Fruit fly (Drosophila melanogaster) whole organism, pupa: Measurements from ENCODE around the gene mEFTs.
A peak's percentile ranks its signal among the peaks of the same experiment; 100 is the strongest.

Source experiments
- CG10348 ChIP-seq: fragments of 200-800 bp; sonication (Bioruptor generic); IDR thresholded peaks from 2 replicates; pipeline ENCODE4 v1.3.6; 2022; ENCODE audit warnings: missing biosample characterization, missing genetic modification characterization
- CG12605 ChIP-seq: fragments of 200-800 bp; sonication (Bioruptor generic); IDR thresholded peaks from 2 replicates; pipeline ENCODE4 v1.3.6; 2022; ENCODE audit warnings: missing biosample characterization, missing genetic modification characterization
- CG13204 ChIP-seq: fragments of 200-800 bp; sonication (Bioruptor generic); optimal IDR thresholded peaks from 2 replicates; lab custom pipeline; 2018; ENCODE audit warnings: missing biosample characterization, mild to moderate bottlenecking, missing genetic modification characterization, moderate library complexity
- CG14655 ChIP-seq: fragments of 200-800 bp; sonication (Bioruptor generic); optimal IDR thresholded peaks from 3 replicates; lab custom pipeline; 2017; ENCODE audit warnings: mild to moderate bottlenecking, missing biosample characterization, missing genetic modification reagents, missing genetic modification characterization
- CG15710 ChIP-seq: fragments of 200-800 bp; sonication (Bioruptor generic); optimal IDR thresholded peaks from 2 replicates; lab custom pipeline; 2018; ENCODE audit warnings: missing biosample characterization, mild to moderate bottlenecking, missing genetic modification characterization, moderate library complexity
- CG17806 ChIP-seq: fragments of 200-800 bp; sonication (Bioruptor generic); optimal IDR thresholded peaks from 2 replicates; lab custom pipeline; 2018; ENCODE audit warnings: missing biosample characterization, mild to moderate bottlenecking, missing genetic modification characterization, moderate library complexity
- CG32121 ChIP-seq: fragments of 200-800 bp; sonication (Bioruptor generic); IDR thresholded peaks from 2 replicates; pipeline ENCODE4 v1.3.6; 2022; ENCODE audit warnings: missing biosample characterization, missing genetic modification characterization
- CG34367 ChIP-seq: fragments of 200-800 bp; sonication (Bioruptor generic); optimal IDR thresholded peaks from 2 replicates; lab custom pipeline; 2018; ENCODE audit warnings: missing biosample characterization, mild to moderate bottlenecking, missing genetic modification characterization
- CG4496 ChIP-seq: fragments of 200-800 bp; sonication (Bioruptor generic); IDR thresholded peaks from 3 replicates; pipeline ENCODE4 v1.3.6; 2022; ENCODE audit warnings: missing biosample characterization, missing genetic modification characterization
- CG8159 ChIP-seq: fragments of 200-800 bp; sonication (Bioruptor generic); optimal IDR thresholded peaks from 3 replicates; lab custom pipeline; 2018; ENCODE audit warnings: missing biosample characterization, mild to moderate bottlenecking, missing genetic modification characterization, moderate library complexity
- CG8301 ChIP-seq: fragments of 200-800 bp; sonication (Bioruptor generic); optimal IDR thresholded peaks from 2 replicates; lab custom pipeline; 2018; ENCODE audit warnings: missing biosample characterization, mild to moderate bottlenecking, missing genetic modification characterization
- CG9948 ChIP-seq: fragments of 200-800 bp; sonication (Bioruptor generic); optimal IDR thresholded peaks from 2 replicates; lab custom pipeline; 2018; ENCODE audit warnings: missing biosample characterization, mild to moderate bottlenecking, missing genetic modification characterization, moderate library complexity
- D1 ChIP-seq: fragments of 200-800 bp; sonication (Bioruptor generic); optimal IDR thresholded peaks from 2 replicates; lab custom pipeline; 2018; ENCODE audit warnings: missing biosample characterization, mild to moderate bottlenecking, missing genetic modification characterization, moderate library complexity
- EcR ChIP-seq: fragments of 200-800 bp; sonication (Bioruptor generic); optimal IDR thresholded peaks from 3 replicates; lab custom pipeline; 2019; ENCODE audit warnings: missing biosample characterization, missing genetic modification characterization, mild to moderate bottlenecking, moderate library complexity, missing genetic modification reagents
- Ets98B ChIP-seq: fragments of 200-800 bp; sonication (Bioruptor generic); IDR thresholded peaks from 2 replicates; pipeline ENCODE4 v1.3.6; 2022; ENCODE audit warnings: missing biosample characterization, missing genetic modification characterization
- Pif1A ChIP-seq: fragments of 200-800 bp; sonication (Bioruptor generic); optimal IDR thresholded peaks from 3 replicates; lab custom pipeline; 2016; ENCODE audit warnings: missing biosample characterization, missing genetic modification characterization
- Pif1B ChIP-seq: fragments of 200-800 bp; sonication (Bioruptor generic); optimal IDR thresholded peaks from 3 replicates; lab custom pipeline; 2016; ENCODE audit warnings: missing biosample characterization, missing genetic modification characterization
- Snoo ChIP-seq: fragments of 200-800 bp; sonication (Bioruptor generic); optimal IDR thresholded peaks from 3 replicates; lab custom pipeline; 2017; ENCODE audit warnings: missing biosample characterization, mild to moderate bottlenecking, missing genetic modification characterization, inconsistent platforms
- fd96Ca ChIP-seq: fragments of 200-800 bp; sonication (Bioruptor generic); IDR thresholded peaks from 3 replicates; pipeline ENCODE4 v1.3.6; 2022; ENCODE audit warnings: missing biosample characterization, missing genetic modification characterization
- gl ChIP-seq: fragments of 200-800 bp; sonication (Bioruptor generic); optimal IDR thresholded peaks from 2 replicates; lab custom pipeline; 2018; ENCODE audit warnings: missing biosample characterization, mild to moderate bottlenecking, missing genetic modification characterization
- rn ChIP-seq: fragments of 200-800 bp; sonication (Bioruptor generic); IDR thresholded peaks from 2 replicates; pipeline ENCODE4 v1.3.6; 2022; ENCODE audit warnings: missing biosample characterization, missing genetic modification characterization

The mEFTs gene

dm6 chr2L:17486264-17486663 is 14.6 kb downstream of the mEFTs start, which contains the start of gene CG43220:
Gene CG43220 (plus strand): TSS chr2L:17486564.
- no peak for TF ChIP-seq CG8301 (tag; lab: Kevin White, UChicago)
- TF ChIP-seq Ets98B (GFP tag; lab: Robert Waterston, UW): no peak
- TF ChIP-seq gl (tag; lab: Kevin White, UChicago): no peak
- no peak for TF ChIP-seq CG9948
- no peak for TF ChIP-seq CG4496 (GFP tag; lab: Robert Waterston, UW)
- no peak for TF ChIP-seq CG10348 (GFP tag; lab: Robert Waterston, UW)
- TF ChIP-seq Snoo: no peak
- no peak for TF ChIP-seq Pif1A

- no peak for TF ChIP-seq CG34367 (tag; lab: Kevin White, UChicago)
- no peak for TF ChIP-seq CG4496 (GFP tag; lab: Robert Waterston, UW)
- no peak for TF ChIP-seq CG15710
- TF ChIP-seq rn (GFP tag; lab: Robert Waterston, UW): no peak
- TF ChIP-seq gl (tag; lab: Kevin White, UChicago): no peak
- TF ChIP-seq CG10348 (GFP tag; lab: Robert Waterston, UW): no peak
- no peak for TF ChIP-seq CG9948
- no peak for TF ChIP-seq Ets98B (GFP tag; lab: Robert Waterston, UW)
- no peak for TF ChIP-seq CG8159
- TF ChIP-seq CG17806 (tag; lab: Kevin White, UChicago): no peak
- no peak for TF ChIP-seq CG32121 (GFP tag; lab: Robert Waterston, UW)
- no peak for TF ChIP-seq CG13204
- TF ChIP-seq EcR (GFP tag; lab: Kevin White, UChicago): no peak
- TF ChIP-seq D1 (tag; lab: Kevin White, UChicago): no peak
- no peak for TF ChIP-seq Snoo
- TF ChIP-seq CG8301 (tag; lab: Kevin White, UChicago): no peak
Observed at dm6 chr2L:17485457-17485856, 15.4 kb downstream of the mEFTs start, which contains the start of the genes CG43221 and CG43645. Gene CG43221 (plus strand): TSS chr2L:17485757. Gene CG43645 (plus strand): TSS chr2L:17485757.

dm6 chr2L:17484174-17484573 is 16.7 kb downstream of the mEFTs start, which contains the start of the genes GCS2beta and CG5131:
Gene GCS2beta (minus strand): TSS chr2L:17484307.
Gene CG5131 (plus strand): TSS chr2L:17484501.
- peak; percentile 82 for TF ChIP-seq CG14655 (GFP tag; lab: Kevin White, UChicago)
- peak; percentile 91 for TF ChIP-seq rn (GFP tag; lab: Robert Waterston, UW)
- peak; percentile 78 for TF ChIP-seq CG9948
- TF ChIP-seq D1 (tag; lab: Kevin White, UChicago): peak; percentile 23
- TF ChIP-seq CG34367 (tag; lab: Kevin White, UChicago): peak; percentile 76
- TF ChIP-seq Snoo: peak; percentile 88
- peak; percentile 96 for TF ChIP-seq CG4496 (GFP tag; lab: Robert Waterston, UW)
- peak; percentile 75 for TF ChIP-seq CG8159
- peak; percentile 77 for TF ChIP-seq Pif1B (GFP tag; lab: Kevin White, UChicago)
- no peak for TF ChIP-seq CG13204
- TF ChIP-seq CG15710: peak; percentile 84
- no peak for TF ChIP-seq EcR (GFP tag; lab: Kevin White, UChicago)
- TF ChIP-seq CG12605 (GFP tag; lab: Robert Waterston, UW): 0 out of 2 replicates have a peak, but pooled peaks have one; percentile 40
- TF ChIP-seq CG32121 (GFP tag; lab: Robert Waterston, UW): peak; percentile 88
- peak; percentile 96 for TF ChIP-seq fd96Ca (GFP tag; lab: Robert Waterston, UW)
- peak; percentile 83 for TF ChIP-seq CG8301 (tag; lab: Kevin White, UChicago)
- peak; percentile 76 for TF ChIP-seq CG17806 (tag; lab: Kevin White, UChicago)
- peak; percentile 84 for TF ChIP-seq CG10348 (GFP tag; lab: Robert Waterston, UW)
- peak; percentile 93 for TF ChIP-seq Pif1A
- TF ChIP-seq Ets98B (GFP tag; lab: Robert Waterston, UW): peak; percentile 92
- TF ChIP-seq gl (tag; lab: Kevin White, UChicago): peak; percentile 56

dm6 chr2L:17480943-17481580 is 19.8 kb downstream of the mEFTs start, which contains the start of the genes fws and Lamtor3:
Gene fws (minus strand): TSS chr2L:17481029.
Gene Lamtor3 (plus strand): TSS chr2L:17481231.
- TF ChIP-seq CG15710 (peak; percentile 99), CG8159 (peak; percentile 99), CG34367 (tag; lab: Kevin White, UChicago) (peak; percentile 98), CG9948 (peak; percentile 99), Pif1B (GFP tag; lab: Kevin White, UChicago) (peak; percentile 99), CG4496 (GFP tag; lab: Robert Waterston, UW) (peak; percentile 100), CG14655 (GFP tag; lab: Kevin White, UChicago) (peak; percentile 99), CG13204 (no peak), CG8301 (tag; lab: Kevin White, UChicago) (peak; percentile 99), CG17806 (tag; lab: Kevin White, UChicago) (peak; percentile 99), Ets98B (GFP tag; lab: Robert Waterston, UW) (peak; percentile 100), D1 (tag; lab: Kevin White, UChicago) (peak; percentile 96), CG12605 (GFP tag; lab: Robert Waterston, UW) (peak; percentile 99), fd96Ca (GFP tag; lab: Robert Waterston, UW) (peak; percentile 100), Snoo (peak; percentile 99), CG10348 (GFP tag; lab: Robert Waterston, UW) (peak; percentile 98), gl (tag; lab: Kevin White, UChicago) (peak; percentile 95), rn (GFP tag; lab: Robert Waterston, UW) (peak; percentile 99), CG32121 (GFP tag; lab: Robert Waterston, UW) (peak; percentile 99), EcR (GFP tag; lab: Kevin White, UChicago) (peak; percentile 41), Pif1A (peak; percentile 98)

dm6 chr2L:17477710-17478109 is 23.2 kb downstream of the mEFTs start, which contains the start of gene cass:
Gene cass (minus strand): TSS chr2L:17477888.
- TF ChIP-seq fd96Ca (GFP tag; lab: Robert Waterston, UW): no peak
